Worm (Caenorhabditis elegans) whole organism, L4 larva: ENCODE results near the gene ZC190.4.

Experiments
- D1046.2 ChIP-seq: fragments of 200-800 bp; sonication (Bioruptor generic); IDR thresholded peaks from 2 replicates; pipeline ENCODE4 v1.3.6; 2022; ENCODE audit warnings: missing genetic modification characterization, missing compliant biosample characterization
- F49E8.2 ChIP-seq: sonication (generic microtip); optimal IDR thresholded peaks from 2 replicates; lab custom pipeline; 2016; ENCODE audit warnings: missing compliant biosample characterization, mild to moderate bottlenecking, missing genetic modification characterization, borderline replicate concordance
- R02D3.7 ChIP-seq: fragments of 150-350 bp; sonication (generic microtip); optimal IDR thresholded peaks from 3 replicates; lab custom pipeline; 2014; ENCODE audit warnings: missing biosample characterization, missing genetic modification characterization
- aly-2 ChIP-seq: sonication (generic microtip); optimal IDR thresholded peaks from 2 replicates; lab custom pipeline; 2018; ENCODE audit warnings: missing biosample characterization, missing genetic modification characterization
- ama-1 ChIP-seq: fragments of 150-350 bp; optimal IDR thresholded peaks from 2 replicates; lab custom pipeline; 2014; ENCODE audit warnings: inconsistent platforms, mixed read lengths
- attf-4 ChIP-seq: sonication (generic microtip); optimal IDR thresholded peaks from 3 replicates; lab custom pipeline; 2017; ENCODE audit warnings: missing biosample characterization, missing genetic modification characterization
- cey-2 ChIP-seq: sonication (generic microtip); optimal IDR thresholded peaks from 3 replicates; lab custom pipeline; 2017; ENCODE audit warnings: missing genetic modification characterization, mild to moderate bottlenecking, missing compliant biosample characterization, antibody characterized with exemption, borderline replicate concordance; ENCODE audit not compliant: insufficient read depth
- daf-16 ChIP-seq, 3 experiments: sonication (generic microtip); optimal IDR thresholded peaks; 2 replicates each; lab custom pipeline; 2016 to 2017; ENCODE audit warnings: missing genetic modification characterization in 3 of 3, missing genetic modification reagents in 3 of 3, mild to moderate bottlenecking in 2 of 3, missing compliant biosample characterization in 2 of 3, missing biosample characterization in 1 of 3, moderate library complexity in 1 of 3
- dmd-8 ChIP-seq: fragments of 200-800 bp; sonication (Bioruptor generic); IDR thresholded peaks from 2 replicates; pipeline ENCODE4 v1.3.6; 2022; ENCODE audit warnings: missing genetic modification characterization, missing compliant biosample characterization
- dpl-1 ChIP-seq: fragments of 150-350 bp; optimal IDR thresholded peaks from 2 replicates; lab custom pipeline; 2014; ENCODE audit warnings: missing biosample characterization, missing genetic modification reagents, missing genetic modification characterization
- duxl-1 ChIP-seq: sonication (generic microtip); optimal IDR thresholded peaks from 2 replicates; lab custom pipeline; 2016; ENCODE audit warnings: mild to moderate bottlenecking, missing genetic modification characterization, moderate library complexity, missing compliant biosample characterization; ENCODE audit not compliant: poor library complexity
- dve-1 ChIP-seq: sonication (generic microtip); optimal IDR thresholded peaks from 2 replicates; lab custom pipeline; 2017; ENCODE audit warnings: antibody characterized with exemption, mild to moderate bottlenecking, missing genetic modification characterization, missing compliant biosample characterization; ENCODE audit not compliant: insufficient read depth
- fkh-10 ChIP-seq: fragments of 150-350 bp; optimal IDR thresholded peaks from 2 replicates; lab custom pipeline; 2014; ENCODE audit warnings: missing biosample characterization, missing genetic modification reagents, missing genetic modification characterization
- hmg-1.1 ChIP-seq: fragments of 200-800 bp; sonication (Bioruptor generic); IDR thresholded peaks from 2 replicates; pipeline ENCODE4 v1.3.6; 2022; ENCODE audit warnings: missing genetic modification reagents, missing genetic modification characterization, missing compliant biosample characterization
- lin-13 ChIP-seq: fragments of 150-350 bp; optimal IDR thresholded peaks from 2 replicates; lab custom pipeline; 2014; ENCODE audit warnings: missing biosample characterization, missing genetic modification reagents, missing genetic modification characterization
- lin-38 ChIP-seq: fragments of 200-800 bp; sonication (Bioruptor generic); IDR thresholded peaks from 2 replicates; pipeline ENCODE4 v1.3.6; 2022; ENCODE audit warnings: missing genetic modification reagents, missing genetic modification characterization, missing compliant biosample characterization
- lir-3 ChIP-seq: sonication (generic microtip); optimal IDR thresholded peaks from 2 replicates; lab custom pipeline; 2016; ENCODE audit warnings: mild to moderate bottlenecking, missing genetic modification characterization, missing compliant biosample characterization
- mdl-1 ChIP-seq, 2 experiments: fragments of 150-350 bp in 1 of 2; sonication (generic microtip) in 1 of 2; optimal IDR thresholded peaks; 2 replicates each; lab custom pipeline; 2014 to 2017; ENCODE audit warnings: missing biosample characterization in 2 of 2, missing genetic modification characterization in 2 of 2
- mep-1 ChIP-seq: fragments of 150-350 bp; sonication (generic microtip); optimal IDR thresholded peaks from 3 replicates; lab custom pipeline; 2014; ENCODE audit warnings: missing biosample characterization, missing genetic modification characterization
- mes-2 ChIP-seq: sonication (generic microtip); optimal IDR thresholded peaks from 2 replicates; lab custom pipeline; 2016; ENCODE audit warnings: missing genotype, mild to moderate bottlenecking, missing genetic modification characterization, missing compliant biosample characterization; ENCODE audit not compliant: poor library complexity, severe bottlenecking
- mxl-2 ChIP-seq: fragments of 200-800 bp; sonication (Bioruptor generic); conservative IDR thresholded peaks from 2 replicates; pipeline ENCODE4 v1.3.6; 2022; ENCODE audit warnings: missing genetic modification reagents, missing genetic modification characterization, missing compliant biosample characterization
- mxl-3 ChIP-seq: fragments of 200-800 bp; sonication (Bioruptor generic); optimal IDR thresholded peaks from 2 replicates; lab custom pipeline; 2018; ENCODE audit warnings: mild to moderate bottlenecking, missing genetic modification characterization, missing compliant biosample characterization
- nhr-11 ChIP-seq: fragments of 150-350 bp; optimal IDR thresholded peaks from 2 replicates; lab custom pipeline; 2014; ENCODE audit warnings: missing biosample characterization, missing genetic modification characterization
- nhr-25 ChIP-seq: sonication (generic microtip); optimal IDR thresholded peaks from 2 replicates; lab custom pipeline; 2017; ENCODE audit warnings: missing genetic modification characterization, mild to moderate bottlenecking, missing compliant biosample characterization, antibody characterized with exemption, moderate library complexity, borderline replicate concordance; ENCODE audit not compliant: insufficient read depth
- nhr-48 ChIP-seq: sonication (generic microtip); optimal IDR thresholded peaks from 2 replicates; lab custom pipeline; 2016; ENCODE audit warnings: mild to moderate bottlenecking, missing genetic modification characterization, missing compliant biosample characterization
- pha-4 ChIP-seq, 2 experiments: fragments of 150-350 bp in 1 of 2; fragments of 200-800 bp in 1 of 2; sonication (Bioruptor generic) in 1 of 2; IDR thresholded peaks in 1 of 2; optimal IDR thresholded peaks in 1 of 2; 2 replicates each; pipeline versions ENCODE4 v1.3.6 to Lab custom; 2014 to 2022; ENCODE audit warnings: missing genetic modification characterization in 2 of 2, missing genetic modification reagents in 2 of 2, missing biosample characterization in 1 of 2, missing compliant biosample characterization in 1 of 2
- php-3 ChIP-seq: fragments of 200-800 bp; sonication (Bioruptor generic); IDR thresholded peaks from 2 replicates; pipeline ENCODE4 v1.3.6; 2022; ENCODE audit warnings: missing genetic modification reagents, missing genetic modification characterization, missing compliant biosample characterization
- pqm-1 ChIP-seq: sonication (generic microtip); optimal IDR thresholded peaks from 2 replicates; lab custom pipeline; 2017; ENCODE audit warnings: missing biosample characterization, missing genetic modification characterization
- saeg-2 ChIP-seq: fragments of 200-800 bp; sonication (Bioruptor generic); IDR thresholded peaks from 2 replicates; pipeline ENCODE4 v1.3.6; 2022; ENCODE audit warnings: missing genetic modification reagents, missing genetic modification characterization, missing compliant biosample characterization
- set-16 ChIP-seq: fragments of 200-800 bp; sonication (Bioruptor generic); IDR thresholded peaks from 2 replicates; pipeline ENCODE4 v1.3.6; 2022; ENCODE audit warnings: missing genetic modification reagents, missing genetic modification characterization, missing compliant biosample characterization
- skn-1 ChIP-seq: fragments of 150-350 bp; optimal IDR thresholded peaks from 2 replicates; lab custom pipeline; 2014; ENCODE audit warnings: missing biosample characterization, missing genetic modification characterization
- unc-39 ChIP-seq: sonication (generic microtip); optimal IDR thresholded peaks from 2 replicates; lab custom pipeline; 2017; ENCODE audit warnings: missing biosample characterization, missing genetic modification characterization
- zip-2 ChIP-seq: fragments of 150-350 bp; optimal IDR thresholded peaks from 2 replicates; lab custom pipeline; 2014; ENCODE audit warnings: missing biosample characterization, missing genetic modification characterization

ZC190.4 gene

ce11 chrV:8681050-8681449 is 15.2 kb downstream of the ZC190.4 start, which contains the start of gene ZC190.2:
TSS of gene ZC190.2 (plus strand) at chrV:8681350.
- TF ChIP-seq aly-2 (tag; lab: Kevin White, UChicago) (no peak), mes-2 (no peak), duxl-1 (tag; lab: Kevin White, UChicago) (no peak), D1046.2 (no peak), set-16 (GFP tag; lab: Robert Waterston, UW) (no peak), nhr-11 (tag; lab: Kevin White, UChicago) (no peak), skn-1 (no peak), saeg-2 (GFP tag; lab: Robert Waterston, UW) (no peak), lin-13 (GFP tag; lab: Kevin White, UChicago) (no peak)

ce11 chrV:8682719-8683118 is 16.9 kb downstream of the ZC190.4 start, which contains the start of gene cln-3.3:
TSS of gene cln-3.3 (plus strand) at chrV:8683052.
- TF ChIP-seq hmg-1.1 (GFP tag; lab: Robert Waterston, UW) (no peak), pha-4 (GFP tag; IDR thresholded peaks at IDR 0.05; lab: Robert Waterston, UW) (no peak), pha-4 (tag; optimal IDR thresholded peaks at IDR 0.05; lab: Kevin White, UChicago) (no peak), daf-16 (GFP tag; optimal IDR thresholded peaks at IDR 0.05; lab: Kevin White, UChicago) (no peak), daf-16 (tag; optimal IDR thresholded peaks at IDR 0.05; lab: Kevin White, UChicago) (peak; percentile 67), mes-2 (no peak), ama-1 (no peak), cey-2 (tag; lab: Kevin White, UChicago) (no peak), attf-4 (no peak), lin-38 (GFP tag; lab: Robert Waterston, UW) (no peak), php-3 (GFP tag; lab: Robert Waterston, UW) (peak; percentile 93), dpl-1 (GFP tag; lab: Kevin White, UChicago) (no peak), mxl-3 (peak; percentile 58), zip-2 (tag; lab: Kevin White, UChicago) (no peak), nhr-25 (tag; lab: Kevin White, UChicago) (no peak), unc-39 (tag; lab: Kevin White, UChicago) (no peak), mxl-2 (GFP tag; lab: Robert Waterston, UW) (no peak), dmd-8 (GFP tag; lab: Robert Waterston, UW) (no peak), mdl-1 (tag; optimal IDR thresholded peaks at IDR 0.05; lab: Kevin White, UChicago) (peak in 1 of 2 experiments; percentile 42), pqm-1 (tag; lab: Kevin White, UChicago) (peak; percentile 66)

- no peak for TF ChIP-seq lir-3 (tag; lab: Kevin White, UChicago)
- TF ChIP-seq R02D3.7 (tag; lab: Kevin White, UChicago): no peak
- TF ChIP-seq mep-1 (tag; lab: Kevin White, UChicago): no peak
- TF ChIP-seq F49E8.2: no peak
- TF ChIP-seq fkh-10 (GFP tag; lab: Kevin White, UChicago): no peak
- TF ChIP-seq nhr-48: no peak
- no peak for TF ChIP-seq daf-16 (GFP tag; optimal IDR thresholded peaks at IDR 0.05; lab: Kevin White, UChicago)
- no peak for TF ChIP-seq daf-16 (tag; optimal IDR thresholded peaks at IDR 0.05; lab: Kevin White, UChicago)
- no peak for TF ChIP-seq mxl-3
- TF ChIP-seq, all 104 proteins: peak for 0
Observed at ce11 chrV:8683787-8684186, 17.9 kb downstream of the ZC190.4 start.

- TF ChIP-seq dve-1: no peak
- TF ChIP-seq mes-2: no peak
- no peak for TF ChIP-seq zip-2 (tag; lab: Kevin White, UChicago)
Observed at ce11 chrV:8686764-8687163, 20.9 kb downstream of the ZC190.4 start, which contains the start of gene ZC190.7. TSS of gene ZC190.7 (minus strand) at chrV:8686864.
